Worm (Caenorhabditis elegans) whole organism, young adult: Measurements from ENCODE around the gene mboa-6.

ENCODE experiments used
- F10E7.11 ChIP-seq: sonication (generic microtip); optimal IDR thresholded peaks from 2 replicates; lab custom pipeline; 2017; ENCODE audit warnings: mild to moderate bottlenecking, missing genetic modification characterization, moderate library complexity, missing compliant biosample characterization
- F23B12.7 ChIP-seq: sonication (generic microtip); optimal IDR thresholded peaks from 2 replicates; lab custom pipeline; 2017; ENCODE audit warnings: missing genetic modification characterization, mild to moderate bottlenecking, missing compliant biosample characterization, antibody characterized with exemption, moderate library complexity; ENCODE audit not compliant: insufficient read depth
- F37B4.10 ChIP-seq: fragments of 200-800 bp; sonication (Bioruptor generic); IDR thresholded peaks from 2 replicates; pipeline ENCODE4 v1.3.6; 2022; ENCODE audit warnings: missing genetic modification characterization, missing compliant biosample characterization
- F57C9.4 ChIP-seq: sonication (generic microtip); optimal IDR thresholded peaks from 2 replicates; lab custom pipeline; 2017; ENCODE audit warnings: mild to moderate bottlenecking, missing genetic modification characterization, missing compliant biosample characterization
- K12H6.12 ChIP-seq: fragments of 200-800 bp; sonication (Bioruptor generic); optimal IDR thresholded peaks from 2 replicates; lab custom pipeline; 2018; ENCODE audit warnings: mild to moderate bottlenecking, missing genetic modification characterization, missing compliant biosample characterization
- T07F8.4 ChIP-seq: sonication (generic microtip); optimal IDR thresholded peaks from 2 replicates; lab custom pipeline; 2016; ENCODE audit warnings: mild to moderate bottlenecking, missing genetic modification characterization, moderate library complexity, missing compliant biosample characterization
- Y53G8AR.9 ChIP-seq: fragments of 200-800 bp; sonication (Bioruptor generic); conservative IDR thresholded peaks from 2 replicates; pipeline ENCODE4 v1.3.6; 2022; ENCODE audit warnings: missing genetic modification reagents, missing genetic modification characterization, missing compliant biosample characterization
- Y95B8A.8 ChIP-seq: fragments of 200-800 bp; sonication (Bioruptor generic); IDR thresholded peaks from 2 replicates; pipeline ENCODE4 v1.3.6; 2022; ENCODE audit warnings: missing genetic modification reagents, missing genetic modification characterization, missing compliant biosample characterization
- akir-1 ChIP-seq: fragments of 200-800 bp; sonication (Bioruptor generic); optimal IDR thresholded peaks from 2 replicates; lab custom pipeline; 2018; ENCODE audit warnings: mild to moderate bottlenecking, missing genetic modification characterization, moderate library complexity, missing compliant biosample characterization
- attf-3 ChIP-seq: fragments of 200-800 bp; sonication (Bioruptor generic); conservative IDR thresholded peaks from 2 replicates; pipeline ENCODE4 v1.3.6; 2022; ENCODE audit warnings: missing genetic modification reagents, missing genetic modification characterization, missing compliant biosample characterization
- attf-5 ChIP-seq: fragments of 200-800 bp; sonication (Bioruptor generic); optimal IDR thresholded peaks from 2 replicates; lab custom pipeline; 2018; ENCODE audit warnings: mild to moderate bottlenecking, missing genetic modification characterization, missing compliant biosample characterization
- cebp-2 ChIP-seq: fragments of 200-800 bp; sonication (Bioruptor generic); IDR thresholded peaks from 2 replicates; pipeline ENCODE4 v1.3.6; 2022; ENCODE audit warnings: missing genetic modification characterization, missing compliant biosample characterization
- ceh-40 ChIP-seq: fragments of 200-800 bp; sonication (Bioruptor generic); IDR thresholded peaks from 2 replicates; pipeline ENCODE4 v1.3.6; 2022; ENCODE audit warnings: missing genetic modification characterization, missing compliant biosample characterization
- die-1 ChIP-seq: sonication (generic microtip); optimal IDR thresholded peaks from 2 replicates; lab custom pipeline; 2016; ENCODE audit warnings: missing genotype, mild to moderate bottlenecking, missing genetic modification characterization, missing compliant biosample characterization
- efl-1 ChIP-seq: fragments of 150-350 bp; optimal IDR thresholded peaks from 2 replicates; lab custom pipeline; 2014; ENCODE audit warnings: missing biosample characterization, missing genetic modification reagents, missing genetic modification characterization
- ekl-4 ChIP-seq: fragments of 200-800 bp; sonication (Bioruptor generic); IDR thresholded peaks from 2 replicates; pipeline ENCODE4 v1.3.6; 2022; ENCODE audit warnings: missing genetic modification reagents, missing genetic modification characterization, missing compliant biosample characterization
- ets-4 ChIP-seq: fragments of 200-800 bp; sonication (Bioruptor generic); optimal IDR thresholded peaks from 2 replicates; lab custom pipeline; 2018; ENCODE audit warnings: mild to moderate bottlenecking, missing genetic modification characterization, missing compliant biosample characterization
- him-1 ChIP-seq: sonication (generic microtip); optimal IDR thresholded peaks from 2 replicates; lab custom pipeline; 2016; ENCODE audit warnings: missing genotype, missing genetic modification reagents, missing genetic modification characterization, missing compliant biosample characterization
- hmg-1.2 ChIP-seq: fragments of 200-800 bp; sonication (Bioruptor generic); IDR thresholded peaks from 2 replicates; pipeline ENCODE4 v1.3.6; 2022; ENCODE audit warnings: missing genetic modification reagents, missing genetic modification characterization, missing compliant biosample characterization
- hmg-20 ChIP-seq: fragments of 200-800 bp; sonication (Bioruptor generic); IDR thresholded peaks from 2 replicates; pipeline ENCODE4 v1.3.6; 2022; ENCODE audit warnings: missing genetic modification reagents, missing genetic modification characterization, missing compliant biosample characterization
- hrde-1 ChIP-seq: sonication (generic microtip); optimal IDR thresholded peaks from 2 replicates; lab custom pipeline; 2016; ENCODE audit warnings: missing genetic modification characterization, mild to moderate bottlenecking, missing compliant biosample characterization, moderate library complexity, missing genotype, missing genetic modification reagents, borderline replicate concordance
- lin-35 ChIP-seq, 3 experiments: fragments of 150-350 bp in 2 of 3; sonication (generic microtip) in 1 of 3; optimal IDR thresholded peaks; 2 replicates each; lab custom pipeline; 2014 to 2018; ENCODE audit warnings: missing biosample characterization in 3 of 3, missing genetic modification characterization in 3 of 3, missing genetic modification reagents in 3 of 3
- lin-54 ChIP-seq: fragments of 200-800 bp; sonication (Bioruptor generic); optimal IDR thresholded peaks from 2 replicates; lab custom pipeline; 2018; ENCODE audit warnings: mild to moderate bottlenecking, missing genetic modification characterization, missing compliant biosample characterization
- lsl-1 ChIP-seq: fragments of 200-800 bp; sonication (Bioruptor generic); optimal IDR thresholded peaks from 2 replicates; lab custom pipeline; 2018; ENCODE audit warnings: mild to moderate bottlenecking, missing genetic modification characterization, moderate library complexity, missing compliant biosample characterization
- lsy-27 ChIP-seq: sonication (generic microtip); optimal IDR thresholded peaks from 2 replicates; lab custom pipeline; 2017; ENCODE audit warnings: missing genetic modification characterization, mild to moderate bottlenecking, missing compliant biosample characterization, antibody characterized with exemption, missing genotype, borderline replicate concordance; ENCODE audit not compliant: insufficient read depth
- madf-3 ChIP-seq: fragments of 200-800 bp; sonication (Bioruptor generic); IDR thresholded peaks from 2 replicates; pipeline ENCODE4 v1.3.6; 2022; ENCODE audit warnings: missing genetic modification reagents, missing genetic modification characterization, missing compliant biosample characterization
- madf-8 ChIP-seq: fragments of 200-800 bp; sonication (Bioruptor generic); conservative IDR thresholded peaks from 2 replicates; pipeline ENCODE4 v1.3.6; 2022; ENCODE audit warnings: missing genetic modification reagents, missing genetic modification characterization, missing compliant biosample characterization
- mel-28 ChIP-seq: sonication (generic microtip); optimal IDR thresholded peaks from 2 replicates; lab custom pipeline; 2016; ENCODE audit warnings: borderline replicate concordance, mild to moderate bottlenecking, missing genetic modification characterization, missing compliant biosample characterization
- nfya-1 ChIP-seq: sonication (generic microtip); optimal IDR thresholded peaks from 2 replicates; lab custom pipeline; 2017; ENCODE audit warnings: antibody characterized with exemption, missing compliant biosample characterization, missing genetic modification characterization, borderline replicate concordance; ENCODE audit not compliant: insufficient read depth
- nhr-179 ChIP-seq: sonication (generic microtip); optimal IDR thresholded peaks from 2 replicates; lab custom pipeline; 2016; ENCODE audit warnings: mild to moderate bottlenecking, missing genetic modification characterization, missing compliant biosample characterization
- somi-1 ChIP-seq: fragments of 200-800 bp; sonication (Bioruptor generic); optimal IDR thresholded peaks from 2 replicates; lab custom pipeline; 2018; ENCODE audit warnings: mild to moderate bottlenecking, missing genetic modification characterization, missing compliant biosample characterization
- tlf-1 ChIP-seq: fragments of 200-800 bp; sonication (Bioruptor generic); optimal IDR thresholded peaks from 2 replicates; lab custom pipeline; 2018; ENCODE audit warnings: mild to moderate bottlenecking, missing genetic modification characterization, missing compliant biosample characterization
- xnd-1 ChIP-seq: sonication (generic microtip); optimal IDR thresholded peaks from 2 replicates; lab custom pipeline; 2016; ENCODE audit warnings: missing genotype, missing genetic modification reagents, missing genetic modification characterization, missing compliant biosample characterization
- zfh-2 ChIP-seq: fragments of 200-800 bp; sonication (Bioruptor generic); conservative IDR thresholded peaks from 2 replicates; pipeline ENCODE4 v1.3.6; 2022; ENCODE audit warnings: missing genetic modification reagents, missing genetic modification characterization, missing compliant biosample characterization
- zim-3 ChIP-seq: sonication (generic microtip); optimal IDR thresholded peaks from 2 replicates; lab custom pipeline; 2017; ENCODE audit warnings: mild to moderate bottlenecking, missing genetic modification characterization, moderate library complexity, missing compliant biosample characterization
- ztf-22 ChIP-seq: fragments of 200-800 bp; sonication (Bioruptor generic); optimal IDR thresholded peaks from 2 replicates; lab custom pipeline; 2018; ENCODE audit warnings: mild to moderate bottlenecking, missing genetic modification characterization, moderate library complexity, missing compliant biosample characterization
- ztf-28 ChIP-seq: fragments of 200-800 bp; sonication (Bioruptor generic); IDR thresholded peaks from 2 replicates; pipeline ENCODE4 v1.3.6; 2022; ENCODE audit warnings: missing genetic modification reagents, missing genetic modification characterization, missing compliant biosample characterization

The mboa-6 gene

ce11 chrIII:1950236-1950635, 11.5 kb downstream of the mboa-6 start, which contains the start of the genes polh-1 and rps-22 (continued):
- peak; percentile 61 for TF ChIP-seq lsl-1 (GFP tag; lab: Kevin White, UChicago)
- TF ChIP-seq, all 124 proteins: peak for 42

ce11 chrIII:1949362-1949761, 12.4 kb downstream of the mboa-6 start:
- TF ChIP-seq madf-3 (peak; percentile 89), hrde-1 (no peak), F57C9.4 (tag; lab: Kevin White, UChicago) (no peak), ceh-40 (GFP tag; lab: Robert Waterston, UW) (no peak), mel-28 (tag; lab: Kevin White, UChicago) (no peak), efl-1 (GFP tag; lab: Kevin White, UChicago) (no peak), ztf-28 (GFP tag; lab: Robert Waterston, UW) (no peak), lin-54 (GFP tag; lab: Kevin White, UChicago) (peak; percentile 10)

- TF ChIP-seq lin-35 (GFP tag; optimal IDR thresholded peaks at IDR 0.05; lab: Kevin White, UChicago), result no peak
- TF ChIP-seq zfh-2 (GFP tag; lab: Robert Waterston, UW), result 0 out of 2 replicates have a peak, but pooled peaks have one; percentile 16
Observed at ce11 chrIII:1947851-1948250, 13.9 kb downstream of the mboa-6 start.

ce11 chrIII:1943488-1943887, 18.3 kb downstream of the mboa-6 start, which contains the start of gene F53A3.1:
Gene F53A3.1, minus strand, starts transcription at chrIII:1943637.
- TF ChIP-seq K12H6.12 (tag; lab: Kevin White, UChicago) (no peak), ztf-22 (GFP tag; lab: Kevin White, UChicago) (no peak), nhr-179 (tag; lab: Kevin White, UChicago) (no peak), die-1 (tag; lab: Kevin White, UChicago) (no peak), hmg-1.2 (GFP tag; lab: Robert Waterston, UW) (no peak), madf-8 (no peak), attf-3 (GFP tag; lab: Robert Waterston, UW) (no peak), hmg-20 (GFP tag; lab: Robert Waterston, UW) (no peak), madf-3 (no peak), tlf-1 (no peak), F57C9.4 (tag; lab: Kevin White, UChicago) (no peak), T07F8.4 (no peak), F23B12.7 (tag; lab: Kevin White, UChicago) (no peak)

- TF ChIP-seq lsy-27 (tag; lab: Kevin White, UChicago), result no peak
- no peak for TF ChIP-seq attf-5 (GFP tag; lab: Kevin White, UChicago)
- peak; percentile 26 for TF ChIP-seq lsl-1 (GFP tag; lab: Kevin White, UChicago)
- no peak for TF ChIP-seq ztf-28 (GFP tag; lab: Robert Waterston, UW)
- TF ChIP-seq him-1 (tag; lab: Kevin White, UChicago), result peak; percentile 85
Observed at ce11 chrIII:1939625-1939988, 22.1 kb downstream of the mboa-6 start.

- TF ChIP-seq ekl-4 (GFP tag; lab: Robert Waterston, UW) (no peak), xnd-1 (no peak), F37B4.10 (GFP tag; lab: Robert Waterston, UW) (0 out of 2 replicates have a peak, but pooled peaks have one; percentile 16), ets-4 (GFP tag; lab: Kevin White, UChicago) (no peak), F10E7.11 (tag; lab: Kevin White, UChicago) (no peak), akir-1 (GFP tag; lab: Kevin White, UChicago) (no peak), attf-5 (GFP tag; lab: Kevin White, UChicago) (peak; percentile 6), cebp-2 (GFP tag; lab: Robert Waterston, UW) (0 out of 2 replicates have a peak, but pooled peaks have one; percentile 67), ceh-40 (GFP tag; lab: Robert Waterston, UW) (no peak), somi-1 (GFP tag; lab: Kevin White, UChicago) (no peak), zim-3 (tag; lab: Kevin White, UChicago) (no peak), nfya-1 (tag; lab: Kevin White, UChicago) (no peak), Y95B8A.8 (no peak), Y53G8AR.9 (no peak)
Observed at ce11 chrIII:1938712-1939624, 22.8 kb downstream of the mboa-6 start.
